Worm (Caenorhabditis elegans) whole organism, L4 larva: ENCODE measurements around the gene C17G1.5.
A peak's percentile ranks its signal among the peaks of the same experiment; 100 is the strongest.

Source experiments
- F10B5.3 ChIP-seq: sonication (generic microtip); optimal IDR thresholded peaks from 2 replicates; lab custom pipeline; 2016; ENCODE audit warnings: mild to moderate bottlenecking, missing genetic modification characterization, missing compliant biosample characterization
- F26F4.8 ChIP-seq: fragments of 200-800 bp; sonication (Bioruptor generic); conservative IDR thresholded peaks from 2 replicates; pipeline ENCODE4 v1.3.6; 2022; ENCODE audit warnings: missing genetic modification characterization, missing compliant biosample characterization
- F49E8.2 ChIP-seq: sonication (generic microtip); optimal IDR thresholded peaks from 2 replicates; lab custom pipeline; 2016; ENCODE audit warnings: missing compliant biosample characterization, mild to moderate bottlenecking, missing genetic modification characterization, borderline replicate concordance
- T20F7.1 ChIP-seq: fragments of 200-800 bp; sonication (Bioruptor generic); optimal IDR thresholded peaks from 2 replicates; lab custom pipeline; 2018; ENCODE audit warnings: mild to moderate bottlenecking, missing genetic modification characterization, missing compliant biosample characterization
- T26A8.4 ChIP-seq: fragments of 200-800 bp; sonication (Bioruptor generic); IDR thresholded peaks from 2 replicates; pipeline ENCODE4 v1.3.6; 2022; ENCODE audit warnings: missing genetic modification characterization, missing compliant biosample characterization
- ZK546.5 ChIP-seq, 2 experiments: sonication (generic microtip); optimal IDR thresholded peaks; 2 replicates each; lab custom pipeline; 2017; ENCODE audit warnings: missing biosample characterization in 2 of 2, missing genetic modification characterization in 2 of 2
- aha-1 ChIP-seq: fragments of 150-350 bp; peaks from one replicate; lab custom pipeline; 2014; ENCODE audit warnings: missing biosample characterization, missing genetic modification characterization
- aly-2 ChIP-seq: sonication (generic microtip); optimal IDR thresholded peaks from 2 replicates; lab custom pipeline; 2018; ENCODE audit warnings: missing biosample characterization, missing genetic modification characterization
- ama-1 ChIP-seq: fragments of 150-350 bp; optimal IDR thresholded peaks from 2 replicates; lab custom pipeline; 2014; ENCODE audit warnings: inconsistent platforms, mixed read lengths
- daf-16 ChIP-seq, 3 experiments: sonication (generic microtip); optimal IDR thresholded peaks; 2 replicates each; lab custom pipeline; 2016 to 2017; ENCODE audit warnings: missing genetic modification characterization in 3 of 3, missing genetic modification reagents in 3 of 3, mild to moderate bottlenecking in 2 of 3, missing compliant biosample characterization in 2 of 3, missing biosample characterization in 1 of 3, moderate library complexity in 1 of 3
- daf-8 ChIP-seq: fragments of 200-800 bp; sonication (Bioruptor generic); IDR thresholded peaks from 2 replicates; pipeline ENCODE4 v1.3.6; 2022; ENCODE audit warnings: missing genetic modification characterization, missing compliant biosample characterization
- dmd-6 ChIP-seq: fragments of 200-800 bp; sonication (Bioruptor generic); IDR thresholded peaks from 2 replicates; pipeline ENCODE4 v1.3.6; 2022; ENCODE audit warnings: missing genetic modification reagents, missing genetic modification characterization, missing compliant biosample characterization
- dve-1 ChIP-seq: sonication (generic microtip); optimal IDR thresholded peaks from 2 replicates; lab custom pipeline; 2017; ENCODE audit warnings: antibody characterized with exemption, mild to moderate bottlenecking, missing genetic modification characterization, missing compliant biosample characterization; ENCODE audit not compliant: insufficient read depth
- egl-43 ChIP-seq: fragments of 200-800 bp; sonication (Bioruptor generic); IDR thresholded peaks from 2 replicates; pipeline ENCODE4 v1.3.6; 2022; ENCODE audit warnings: missing genetic modification reagents, missing genetic modification characterization, missing compliant biosample characterization
- gei-8 ChIP-seq: fragments of 200-800 bp; sonication (Bioruptor generic); optimal IDR thresholded peaks from 2 replicates; lab custom pipeline; 2018; ENCODE audit warnings: mild to moderate bottlenecking, missing genetic modification characterization, missing compliant biosample characterization
- hif-1 ChIP-seq, 2 experiments: sonication (generic microtip); optimal IDR thresholded peaks; 2 replicates each; lab custom pipeline; 2016 to 2017; ENCODE audit warnings: missing compliant biosample characterization in 2 of 2, missing genetic modification characterization in 2 of 2, missing genetic modification reagents in 2 of 2, missing genotype in 2 of 2, mild to moderate bottlenecking in 1 of 2
- hlh-11 ChIP-seq: fragments of 200-800 bp; sonication (Bioruptor generic); optimal IDR thresholded peaks from 2 replicates; lab custom pipeline; 2018; ENCODE audit warnings: mild to moderate bottlenecking, missing genetic modification characterization, missing compliant biosample characterization
- jun-1 ChIP-seq: fragments of 150-350 bp; optimal IDR thresholded peaks from 2 replicates; lab custom pipeline; 2014; ENCODE audit warnings: missing biosample characterization, missing genetic modification reagents, missing genetic modification characterization
- lin-29 ChIP-seq: fragments of 200-800 bp; sonication (Bioruptor generic); IDR thresholded peaks from 2 replicates; pipeline ENCODE4 v1.3.6; 2022; ENCODE audit warnings: missing genetic modification reagents, missing genetic modification characterization, missing compliant biosample characterization
- lin-38 ChIP-seq: fragments of 200-800 bp; sonication (Bioruptor generic); IDR thresholded peaks from 2 replicates; pipeline ENCODE4 v1.3.6; 2022; ENCODE audit warnings: missing genetic modification reagents, missing genetic modification characterization, missing compliant biosample characterization
- lin-39 ChIP-seq: fragments of 150-350 bp; optimal IDR thresholded peaks from 2 replicates; lab custom pipeline; 2014; ENCODE audit warnings: missing biosample characterization, missing genetic modification reagents, missing genetic modification characterization
- lir-3 ChIP-seq: sonication (generic microtip); optimal IDR thresholded peaks from 2 replicates; lab custom pipeline; 2016; ENCODE audit warnings: mild to moderate bottlenecking, missing genetic modification characterization, missing compliant biosample characterization
- lsy-2 ChIP-seq, 2 experiments: fragments of 150-350 bp in 1 of 2; sonication (generic microtip) in 1 of 2; optimal IDR thresholded peaks; 2 replicates each; lab custom pipeline; 2014 to 2017; ENCODE audit warnings: missing biosample characterization in 2 of 2, missing genetic modification characterization in 2 of 2
- mdl-1 ChIP-seq, 2 experiments: fragments of 150-350 bp in 1 of 2; sonication (generic microtip) in 1 of 2; optimal IDR thresholded peaks; 2 replicates each; lab custom pipeline; 2014 to 2017; ENCODE audit warnings: missing biosample characterization in 2 of 2, missing genetic modification characterization in 2 of 2
- mdt-29 ChIP-seq: fragments of 200-800 bp; sonication (Bioruptor generic); IDR thresholded peaks from 2 replicates; pipeline ENCODE4 v1.3.6; 2022; ENCODE audit warnings: missing genetic modification reagents, missing genetic modification characterization, missing compliant biosample characterization
- mes-2 ChIP-seq: sonication (generic microtip); optimal IDR thresholded peaks from 2 replicates; lab custom pipeline; 2016; ENCODE audit warnings: missing genotype, mild to moderate bottlenecking, missing genetic modification characterization, missing compliant biosample characterization; ENCODE audit not compliant: poor library complexity, severe bottlenecking
- mxl-3 ChIP-seq: fragments of 200-800 bp; sonication (Bioruptor generic); optimal IDR thresholded peaks from 2 replicates; lab custom pipeline; 2018; ENCODE audit warnings: mild to moderate bottlenecking, missing genetic modification characterization, missing compliant biosample characterization
- nhr-10 ChIP-seq: fragments of 150-350 bp; optimal IDR thresholded peaks from 2 replicates; lab custom pipeline; 2014; ENCODE audit warnings: missing biosample characterization, missing genetic modification characterization
- nhr-11 ChIP-seq: fragments of 150-350 bp; optimal IDR thresholded peaks from 2 replicates; lab custom pipeline; 2014; ENCODE audit warnings: missing biosample characterization, missing genetic modification characterization
- nhr-237 ChIP-seq: sonication (generic microtip); optimal IDR thresholded peaks from 2 replicates; lab custom pipeline; 2017; ENCODE audit warnings: missing biosample characterization, missing genetic modification characterization
- nhr-25 ChIP-seq: sonication (generic microtip); optimal IDR thresholded peaks from 2 replicates; lab custom pipeline; 2017; ENCODE audit warnings: missing genetic modification characterization, mild to moderate bottlenecking, missing compliant biosample characterization, antibody characterized with exemption, moderate library complexity, borderline replicate concordance; ENCODE audit not compliant: insufficient read depth
- nhr-28 ChIP-seq: fragments of 150-350 bp; optimal IDR thresholded peaks from 2 replicates; lab custom pipeline; 2014; ENCODE audit warnings: missing biosample characterization, missing genetic modification characterization
- nhr-42 ChIP-seq: fragments of 200-800 bp; sonication (Bioruptor generic); IDR thresholded peaks from 2 replicates; pipeline ENCODE4 v1.3.6; 2022; ENCODE audit warnings: missing genetic modification characterization, missing compliant biosample characterization
- nhr-48 ChIP-seq: sonication (generic microtip); optimal IDR thresholded peaks from 2 replicates; lab custom pipeline; 2016; ENCODE audit warnings: mild to moderate bottlenecking, missing genetic modification characterization, missing compliant biosample characterization
- nhr-6 ChIP-seq: fragments of 150-350 bp; optimal IDR thresholded peaks from 2 replicates; lab custom pipeline; 2014; ENCODE audit warnings: missing biosample characterization, missing genetic modification characterization
- pha-4 ChIP-seq, 2 experiments: fragments of 150-350 bp in 1 of 2; fragments of 200-800 bp in 1 of 2; sonication (Bioruptor generic) in 1 of 2; IDR thresholded peaks in 1 of 2; optimal IDR thresholded peaks in 1 of 2; 2 replicates each; pipeline versions ENCODE4 v1.3.6 to Lab custom; 2014 to 2022; ENCODE audit warnings: missing genetic modification characterization in 2 of 2, missing genetic modification reagents in 2 of 2, missing biosample characterization in 1 of 2, missing compliant biosample characterization in 1 of 2
- pqm-1 ChIP-seq: sonication (generic microtip); optimal IDR thresholded peaks from 2 replicates; lab custom pipeline; 2017; ENCODE audit warnings: missing biosample characterization, missing genetic modification characterization
- saeg-2 ChIP-seq: fragments of 200-800 bp; sonication (Bioruptor generic); IDR thresholded peaks from 2 replicates; pipeline ENCODE4 v1.3.6; 2022; ENCODE audit warnings: missing genetic modification reagents, missing genetic modification characterization, missing compliant biosample characterization
- sdz-12 ChIP-seq: fragments of 200-800 bp; sonication (Bioruptor generic); optimal IDR thresholded peaks from 2 replicates; lab custom pipeline; 2018; ENCODE audit warnings: mild to moderate bottlenecking, missing genetic modification characterization, missing compliant biosample characterization
- set-16 ChIP-seq: fragments of 200-800 bp; sonication (Bioruptor generic); IDR thresholded peaks from 2 replicates; pipeline ENCODE4 v1.3.6; 2022; ENCODE audit warnings: missing genetic modification reagents, missing genetic modification characterization, missing compliant biosample characterization
- snpc-4 ChIP-seq: fragments of 150-350 bp; optimal IDR thresholded peaks from 2 replicates; lab custom pipeline; 2014; ENCODE audit warnings: missing biosample characterization, missing genetic modification characterization
- tag-97 ChIP-seq: fragments of 200-800 bp; sonication (Bioruptor generic); IDR thresholded peaks from 2 replicates; pipeline ENCODE4 v1.3.6; 2022; ENCODE audit warnings: missing genetic modification characterization, missing compliant biosample characterization
- tra-1 ChIP-seq: fragments of 200-800 bp; sonication (Bioruptor generic); IDR thresholded peaks from 2 replicates; pipeline ENCODE4 v1.3.6; 2022; ENCODE audit warnings: missing genetic modification reagents, missing genetic modification characterization, missing compliant biosample characterization
- vab-7 ChIP-seq: fragments of 200-800 bp; sonication (Bioruptor generic); IDR thresholded peaks from 2 replicates; pipeline ENCODE4 v1.3.6; 2022; ENCODE audit warnings: missing genetic modification reagents, missing genetic modification characterization, missing compliant biosample characterization
- zfp-2 ChIP-seq: sonication (generic microtip); optimal IDR thresholded peaks from 2 replicates; lab custom pipeline; 2016; ENCODE audit warnings: mild to moderate bottlenecking, missing genetic modification characterization, missing compliant biosample characterization
- zfp-3 ChIP-seq: fragments of 200-800 bp; sonication (Bioruptor generic); conservative IDR thresholded peaks from 2 replicates; pipeline ENCODE4 v1.3.6; 2022; ENCODE audit warnings: missing genetic modification reagents, missing genetic modification characterization, missing compliant biosample characterization
- zip-11 ChIP-seq: fragments of 200-800 bp; sonication (Bioruptor generic); IDR thresholded peaks from 2 replicates; pipeline ENCODE4 v1.3.6; 2022; ENCODE audit warnings: missing genetic modification characterization, missing compliant biosample characterization
- ztf-11 ChIP-seq: fragments of 150-350 bp; optimal IDR thresholded peaks from 2 replicates; lab custom pipeline; 2014; ENCODE audit warnings: missing biosample characterization, missing genetic modification characterization

C17G1.5 gene

ce11 chrX:9938537-9938936 lies at the start of gene C17G1.5, which contains the start of gene C17G1.14:
C17G1.5 (plus strand) TSS chrX:9938802.
C17G1.14 (plus strand) TSS chrX:9938813.
- TF ChIP-seq mes-2 (tag; lab: Kevin White, UChicago), result no peak
- TF ChIP-seq dve-1 (tag; lab: Kevin White, UChicago), result peak; percentile 8
- no peak for TF ChIP-seq aly-2 (tag; lab: Kevin White, UChicago)
- TF ChIP-seq pqm-1 (tag; lab: Kevin White, UChicago), result peak; percentile 9
- TF ChIP-seq daf-16 (GFP tag; optimal IDR thresholded peaks at IDR 0.05; lab: Kevin White, UChicago), result no peak
- peak; percentile 68 for TF ChIP-seq daf-16 (tag; optimal IDR thresholded peaks at IDR 0.05; lab: Kevin White, UChicago)
- TF ChIP-seq zip-11 (GFP tag; lab: Robert Waterston, UW), result no peak
- TF ChIP-seq hif-1 (tag; optimal IDR thresholded peaks at IDR 0.05; lab: Kevin White, UChicago), result no peak

ce11 chrX:9892323-9892722 lies 46.3 kb upstream of the C17G1.5 start, which contains the start of gene F21G4.1:
F21G4.1 (minus strand) TSS chrX:9892328.
- TF ChIP-seq lsy-2 (tag; optimal IDR thresholded peaks at IDR 0.05; lab: Kevin White, UChicago) (no peak), daf-16 (GFP tag; optimal IDR thresholded peaks at IDR 0.05; lab: Kevin White, UChicago) (no peak), daf-16 (tag; optimal IDR thresholded peaks at IDR 0.05; lab: Kevin White, UChicago) (peak; percentile 76), set-16 (no peak), jun-1 (tag; lab: Kevin White, UChicago) (no peak), nhr-10 (tag; lab: Kevin White, UChicago) (no peak), F49E8.2 (tag; lab: Kevin White, UChicago) (no peak), zfp-2 (tag; lab: Kevin White, UChicago) (no peak), F26F4.8 (GFP tag; lab: Robert Waterston, UW) (no peak), saeg-2 (GFP tag; lab: Robert Waterston, UW) (no peak), lin-29 (GFP tag; lab: Robert Waterston, UW) (no peak), sdz-12 (GFP tag; lab: Kevin White, UChicago) (no peak), nhr-237 (tag; lab: Kevin White, UChicago) (no peak), lir-3 (no peak), tag-97 (GFP tag; lab: Robert Waterston, UW) (no peak), pqm-1 (tag; lab: Kevin White, UChicago) (peak; percentile 71), lin-39 (tag; lab: Kevin White, UChicago) (no peak), hlh-11 (tag; lab: Kevin White, UChicago) (peak; percentile 35), T26A8.4 (GFP tag; lab: Robert Waterston, UW) (no peak), nhr-11 (tag; lab: Kevin White, UChicago) (no peak), aha-1 (tag; lab: Kevin White, UChicago) (peak; percentile 82), snpc-4 (tag; lab: Kevin White, UChicago) (no peak), nhr-42 (GFP tag; lab: Robert Waterston, UW) (no peak), mdl-1 (tag; optimal IDR thresholded peaks at IDR 0.05; lab: Kevin White, UChicago) (peak in 1 of 2 experiments; percentile 4), tra-1 (GFP tag; lab: Robert Waterston, UW) (no peak), vab-7 (GFP tag; lab: Robert Waterston, UW) (no peak), ztf-11 (tag; lab: Kevin White, UChicago) (no peak), pha-4 (GFP tag; IDR thresholded peaks at IDR 0.05; lab: Robert Waterston, UW) (no peak), pha-4 (tag; optimal IDR thresholded peaks at IDR 0.05; lab: Kevin White, UChicago) (peak; percentile 61), nhr-6 (tag; lab: Kevin White, UChicago) (peak; percentile 72), F10B5.3 (tag; lab: Kevin White, UChicago) (no peak), mxl-3 (GFP tag; lab: Kevin White, UChicago) (no peak), nhr-25 (tag; lab: Kevin White, UChicago) (no peak), dmd-6 (peak; percentile 26; the same call in 1 of the 2 replicates), ZK546.5 (tag; optimal IDR thresholded peaks at IDR 0.05; lab: Kevin White, UChicago) (no peak), lin-38 (GFP tag; lab: Robert Waterston, UW) (no peak), T20F7.1 (GFP tag; lab: Kevin White, UChicago) (no peak), nhr-28 (tag; lab: Kevin White, UChicago) (peak; percentile 26), egl-43 (GFP tag; lab: Robert Waterston, UW) (no peak), daf-8 (GFP tag; lab: Robert Waterston, UW) (no peak), ama-1 (lab: Kevin White, UChicago) (no peak), gei-8 (GFP tag; lab: Kevin White, UChicago) (no peak), zfp-3 (GFP tag; lab: Robert Waterston, UW) (no peak), nhr-48 (tag; lab: Kevin White, UChicago) (no peak), mdt-29 (GFP tag; lab: Robert Waterston, UW) (no peak)
